Fruit fly (Drosophila melanogaster): ENCODE measurements around the gene Gcn2.

The Gcn2 gene

dm6 chr3R:31384108-31384507, 11.4 kb upstream of the Gcn2 start:
- TF ChIP-seq CG11695 (GFP tag; IDR thresholded peaks at IDR 0.05) = peak; percentile 98
- TF ChIP-seq CG3847 (GFP tag; IDR thresholded peaks at IDR 0.05) = peak; percentile 98
- peak; percentile 84 for TF ChIP-seq kah (GFP tag; optimal IDR thresholded peaks at IDR 0.05)
- no peak for TF ChIP-seq hth (optimal IDR thresholded peaks at IDR 0.05)
- TF ChIP-seq scrt (GFP tag; optimal IDR thresholded peaks at IDR 0.05) = peak; percentile 94
- TF ChIP-seq vnd (GFP tag; IDR thresholded peaks at IDR 0.05; ENCODE audit: partially characterized antibody) = no peak
- peak; percentile 95 for TF ChIP-seq CG9876 (GFP tag; optimal IDR thresholded peaks at IDR 0.05)
- peak; percentile 27 for TF ChIP-seq pzg (GFP tag; optimal IDR thresholded peaks at IDR 0.05)
- TF ChIP-seq BEAF-32 (GFP tag; optimal IDR thresholded peaks at IDR 0.05) = peak; percentile 12
- TF ChIP-seq CG5953 (GFP tag; IDR thresholded peaks at IDR 0.05) = peak; percentile 94
- TF ChIP-seq ind (GFP tag; optimal IDR thresholded peaks at IDR 0.05) = peak; percentile 98
- peak; percentile 90 for TF ChIP-seq CG10959 (GFP tag; IDR thresholded peaks at IDR 0.05)
- TF ChIP-seq cg (GFP tag; optimal IDR thresholded peaks at IDR 0.05) = no peak
- peak; percentile 88 for TF ChIP-seq sug (tag; optimal IDR thresholded peaks at IDR 0.05)
- peak; percentile 80 for TF ChIP-seq CG10565 (GFP tag; optimal IDR thresholded peaks at IDR 0.05)
- TF ChIP-seq MESR4 (GFP tag; optimal IDR thresholded peaks at IDR 0.05) = peak; percentile 57
- TF ChIP-seq CG13624 (GFP tag; optimal IDR thresholded peaks at IDR 0.05) = peak; percentile 98
- peak; percentile 97 for TF ChIP-seq grau (tag; optimal IDR thresholded peaks at IDR 0.05)
- TF ChIP-seq CG17829 (tag; optimal IDR thresholded peaks at IDR 0.05) = peak; percentile 98
- peak; percentile 97 for TF ChIP-seq CG12769 (tag; optimal IDR thresholded peaks at IDR 0.05)
- TF ChIP-seq jigr1 (GFP tag; IDR thresholded peaks at IDR 0.05) = peak; percentile 96
- peak; percentile 95 for TF ChIP-seq BtbVII (GFP tag; optimal IDR thresholded peaks at IDR 0.05)
- TF ChIP-seq tx (GFP tag; optimal IDR thresholded peaks at IDR 0.05) = peak; percentile 97
- TF ChIP-seq CG32767 (GFP tag; IDR thresholded peaks at IDR 0.05) = peak; percentile 94
- TF ChIP-seq CG11398 (GFP tag; optimal IDR thresholded peaks at IDR 0.05) = peak; percentile 95
- TF ChIP-seq PHDP (tag; optimal IDR thresholded peaks at IDR 0.05) = peak; percentile 97
- TF ChIP-seq CG34376 (GFP tag; optimal IDR thresholded peaks at IDR 0.05) = peak; percentile 90
- TF ChIP-seq bcd (GFP tag; optimal IDR thresholded peaks at IDR 0.05) = peak; percentile 98
- TF ChIP-seq bbx (GFP tag; IDR thresholded peaks at IDR 0.05; ENCODE audit: partially characterized antibody) = no peak
- TF ChIP-seq abd-A (tag; optimal IDR thresholded peaks at IDR 0.05) = peak; percentile 24
- TF ChIP-seq fd64A (GFP tag; optimal IDR thresholded peaks at IDR 0.05) = peak; percentile 86
- peak; percentile 93 for TF ChIP-seq CG3407 (GFP tag; optimal IDR thresholded peaks at IDR 0.05)
- TF ChIP-seq dmrt11E (tag; optimal IDR thresholded peaks at IDR 0.05) = peak; percentile 88
- no peak for TF ChIP-seq zen2 (GFP tag; IDR thresholded peaks at IDR 0.05; ENCODE audit: partially characterized antibody)
- peak; percentile 94 for TF ChIP-seq Vsx1 (GFP tag; optimal IDR thresholded peaks at IDR 0.05)
- peak; percentile 91 for TF ChIP-seq CG6683 (GFP tag; optimal IDR thresholded peaks at IDR 0.05)
- no peak for TF ChIP-seq pita (GFP tag; optimal IDR thresholded peaks at IDR 0.05)
- TF ChIP-seq CG42726 (GFP tag; IDR thresholded peaks at IDR 0.05; ENCODE audit: partially characterized antibody) = no peak
- peak in 1 of 3 experiments; percentile 92 for TF ChIP-seq Stat92E (GFP tag; optimal IDR thresholded peaks at IDR 0.05)
- no peak for TF ChIP-seq prd (optimal IDR thresholded peaks at IDR 0.05)
- peak; percentile 99 for TF ChIP-seq prd (GFP tag; IDR thresholded peaks at IDR 0.05)
- TF ChIP-seq Bgb (GFP tag; IDR thresholded peaks at IDR 0.05; ENCODE audit: partially characterized antibody) = no peak
- TF ChIP-seq CG1792 (GFP tag; optimal IDR thresholded peaks at IDR 0.05) = peak; percentile 96
- no peak for TF ChIP-seq pfk (GFP tag; optimal IDR thresholded peaks at IDR 0.05)
- TF ChIP-seq CG33557 (GFP tag; optimal IDR thresholded peaks at IDR 0.05) = peak; percentile 71
- TF ChIP-seq zfh2 (GFP tag; optimal IDR thresholded peaks at IDR 0.05) = peak; percentile 99
- TF ChIP-seq bsh (GFP tag; optimal IDR thresholded peaks at IDR 0.05) = peak; percentile 95 to 97
- no peak for TF ChIP-seq pan (optimal IDR thresholded peaks at IDR 0.05)
- peak in 1 of 2 experiments; percentile 98 for TF ChIP-seq pan (GFP tag; optimal IDR thresholded peaks at IDR 0.05 in 1 of 2, IDR thresholded peaks at IDR 0.05 in 1 of 2)
- peak; percentile 77 for TF ChIP-seq CG15073 (GFP tag; optimal IDR thresholded peaks at IDR 0.05)

Data from whole organism, embryonic.